Worm (Caenorhabditis elegans): ENCODE data around the gene T23F4.2.

- TF ChIP-seq hlh-30 (tag; optimal IDR thresholded peaks at IDR 0.05; ENCODE audit: insufficient read depth), result no peak
- TF ChIP-seq fos-1 (tag; optimal IDR thresholded peaks at IDR 0.05), result no peak
Measured at ce11 chrII:1132750-1133149, 30.6 kb upstream of the T23F4.2 start.
